Fruit fly (Drosophila melanogaster) whole organism, embryonic: ENCODE measurements around the gene CG4338.

Experiments used
- Adf1 ChIP-seq: fragments of 200-800 bp; sonication (Bioruptor generic); IDR thresholded peaks from 2 replicates; pipeline ENCODE4 v1.3.6; 2022; ENCODE audit warnings: missing biosample characterization, missing genetic modification characterization
- Awh ChIP-seq: fragments of 200-800 bp; sonication (Bioruptor generic); IDR thresholded peaks from 2 replicates; pipeline ENCODE4, ENCODE4 v1.3.6; 2022; ENCODE audit warnings: missing biosample characterization, missing genetic modification characterization
- CG10462 ChIP-seq: fragments of 200-800 bp; sonication (Bioruptor generic); optimal IDR thresholded peaks from 2 replicates; lab custom pipeline; 2016; ENCODE audit warnings: missing biosample characterization, missing genetic modification characterization
- CG12769 ChIP-seq: fragments of 200-800 bp; sonication (Bioruptor generic); optimal IDR thresholded peaks from 2 replicates; lab custom pipeline; 2019; ENCODE audit warnings: missing biosample characterization, mild to moderate bottlenecking, missing genetic modification characterization, moderate library complexity
- CG13123 ChIP-seq: fragments of 200-800 bp; sonication (Bioruptor generic); optimal IDR thresholded peaks from 2 replicates; lab custom pipeline; 2016; ENCODE audit warnings: missing biosample characterization, missing genetic modification characterization
- CG14050 ChIP-seq: fragments of 200-800 bp; sonication (Bioruptor generic); IDR thresholded peaks from 3 replicates; pipeline ENCODE4 v1.3.6; 2022; ENCODE audit warnings: missing biosample characterization, missing genetic modification characterization
- CG16815 ChIP-seq: fragments of 200-800 bp; sonication (Bioruptor generic); optimal IDR thresholded peaks from 3 replicates; lab custom pipeline; 2017; ENCODE audit warnings: missing biosample characterization, mild to moderate bottlenecking, missing genetic modification characterization
- CG17359 ChIP-seq: fragments of 200-800 bp; sonication (Bioruptor generic); optimal IDR thresholded peaks from 3 replicates; lab custom pipeline; 2018; ENCODE audit warnings: missing biosample characterization, mild to moderate bottlenecking, missing genetic modification characterization, moderate library complexity
- CG17612 ChIP-seq: fragments of 200-800 bp; sonication (Bioruptor generic); IDR thresholded peaks from 2 replicates; pipeline ENCODE4 v1.3.6; 2022; ENCODE audit warnings: missing biosample characterization, missing genetic modification characterization
- CG2129 ChIP-seq: fragments of 200-800 bp; sonication (Bioruptor generic); IDR thresholded peaks from 2 replicates; pipeline ENCODE4 v1.3.6; 2022; ENCODE audit warnings: missing biosample characterization, missing genetic modification characterization; ENCODE audit not compliant: partially characterized antibody
- CG33557 ChIP-seq: fragments of 200-800 bp; sonication (Bioruptor generic); optimal IDR thresholded peaks from 2 replicates; lab custom pipeline; 2019; ENCODE audit warnings: missing biosample characterization, mild to moderate bottlenecking, missing genetic modification characterization, moderate library complexity
- CG4282 ChIP-seq: fragments of 200-800 bp; sonication (Bioruptor generic); optimal IDR thresholded peaks from 2 replicates; lab custom pipeline; 2016; ENCODE audit warnings: missing biosample characterization, missing genetic modification characterization
- CG5180 ChIP-seq: fragments of 200-800 bp; sonication (Bioruptor generic); optimal IDR thresholded peaks from 3 replicates; lab custom pipeline; 2017; ENCODE audit warnings: missing biosample characterization, missing genetic modification characterization, mild to moderate bottlenecking, moderate library complexity, missing genetic modification reagents
- CG7271 ChIP-seq: fragments of 200-800 bp; sonication (Bioruptor generic); optimal IDR thresholded peaks from 2 replicates; lab custom pipeline; 2018; ENCODE audit warnings: missing biosample characterization, mild to moderate bottlenecking, missing genetic modification characterization, moderate library complexity
- CG7745 ChIP-seq: fragments of 200-800 bp; sonication (Bioruptor generic); optimal IDR thresholded peaks from 2 replicates; lab custom pipeline; 2018; ENCODE audit warnings: missing biosample characterization, mild to moderate bottlenecking, missing genetic modification characterization, moderate library complexity
- CG8089 ChIP-seq: fragments of 200-800 bp; sonication (Bioruptor generic); optimal IDR thresholded peaks from 3 replicates; lab custom pipeline; 2016; ENCODE audit warnings: missing biosample characterization, missing genetic modification characterization
- CG8924 ChIP-seq: fragments of 200-800 bp; optimal IDR thresholded peaks from 3 replicates; lab custom pipeline; 2019; ENCODE audit warnings: missing biosample characterization, mild to moderate bottlenecking, missing genetic modification characterization, moderate library complexity
- CG9876 ChIP-seq: fragments of 200-800 bp; sonication (Bioruptor generic); optimal IDR thresholded peaks from 2 replicates; lab custom pipeline; 2016; ENCODE audit warnings: missing biosample characterization, missing genetic modification characterization
- Dad ChIP-seq: fragments of 200-800 bp; sonication (Bioruptor generic); optimal IDR thresholded peaks from 3 replicates; lab custom pipeline; 2016; ENCODE audit warnings: missing biosample characterization, missing genetic modification characterization
- Deaf1 ChIP-seq: fragments of 200-800 bp; optimal IDR thresholded peaks from 3 replicates; lab custom pipeline; 2019; ENCODE audit warnings: missing biosample characterization, mild to moderate bottlenecking, missing genetic modification characterization, moderate library complexity
- Fer2 ChIP-seq: fragments of 200-800 bp; sonication (Bioruptor generic); optimal IDR thresholded peaks from 2 replicates; lab custom pipeline; 2018; ENCODE audit warnings: missing biosample characterization, mild to moderate bottlenecking, missing genetic modification characterization, moderate library complexity
- HHEX ChIP-seq: fragments of 200-800 bp; sonication (Bioruptor generic); optimal IDR thresholded peaks from 3 replicates; lab custom pipeline; 2017; ENCODE audit warnings: missing biosample characterization, mild to moderate bottlenecking, missing genetic modification characterization, missing genetic modification reagents
- Hand ChIP-seq: fragments of 200-800 bp; sonication (Bioruptor generic); optimal IDR thresholded peaks from 2 replicates; lab custom pipeline; 2017; ENCODE audit warnings: mild to moderate bottlenecking, missing biosample characterization, missing genetic modification reagents, missing genetic modification characterization
- Hey ChIP-seq: fragments of 200-800 bp; sonication (Bioruptor generic); optimal IDR thresholded peaks from 3 replicates; lab custom pipeline; 2018; ENCODE audit warnings: missing biosample characterization, mild to moderate bottlenecking, missing genetic modification characterization
- HmgZ ChIP-seq: fragments of 200-800 bp; sonication (Bioruptor generic); optimal IDR thresholded peaks from 2 replicates; lab custom pipeline; 2018; ENCODE audit warnings: missing biosample characterization, mild to moderate bottlenecking, missing genetic modification characterization
- Jarid2 ChIP-seq: fragments of 200-800 bp; sonication (Bioruptor generic); optimal IDR thresholded peaks from 3 replicates; lab custom pipeline; 2017; ENCODE audit warnings: mild to moderate bottlenecking, missing biosample characterization, missing genetic modification reagents, missing genetic modification characterization
- Mes4 ChIP-seq: fragments of 200-800 bp; sonication (Bioruptor generic); optimal IDR thresholded peaks from 2 replicates; lab custom pipeline; 2016; ENCODE audit warnings: missing biosample characterization, missing genetic modification characterization
- Myb ChIP-seq: fragments of 200-800 bp; sonication (Bioruptor generic); optimal IDR thresholded peaks from 2 replicates; lab custom pipeline; 2016; ENCODE audit warnings: missing biosample characterization, missing genetic modification characterization
- Ravus ChIP-seq: fragments of 200-800 bp; sonication (Bioruptor generic); IDR thresholded peaks from 2 replicates; pipeline ENCODE4 v1.3.6; 2022; ENCODE audit warnings: missing biosample characterization, missing genetic modification characterization
- Vsx1 ChIP-seq: fragments of 200-800 bp; sonication (Bioruptor generic); optimal IDR thresholded peaks from 2 replicates; lab custom pipeline; 2017; ENCODE audit warnings: missing biosample characterization, mild to moderate bottlenecking, missing genetic modification characterization, missing genetic modification reagents
- YL-1 ChIP-seq: fragments of 200-800 bp; sonication (Bioruptor generic); optimal IDR thresholded peaks from 3 replicates; lab custom pipeline; 2017; ENCODE audit warnings: missing biosample characterization, mild to moderate bottlenecking, missing genetic modification characterization
- ara ChIP-seq: fragments of 200-800 bp; sonication (Bioruptor generic); IDR thresholded peaks from 2 replicates; pipeline ENCODE4 v1.3.6; 2022; ENCODE audit warnings: missing biosample characterization, missing genetic modification characterization
- bcd ChIP-seq: fragments of 200-800 bp; sonication (Bioruptor generic); optimal IDR thresholded peaks from 2 replicates; lab custom pipeline; 2017; ENCODE audit warnings: missing biosample characterization, mild to moderate bottlenecking, missing genetic modification characterization
- cad ChIP-seq: fragments of >200 bp; optimal IDR thresholded peaks from 2 replicates; lab custom pipeline; 2017; ENCODE audit warnings: missing biosample characterization, missing genetic modification characterization
- crc ChIP-seq: fragments of 200-800 bp; sonication (Bioruptor generic); optimal IDR thresholded peaks from 2 replicates; lab custom pipeline; 2016; ENCODE audit warnings: missing biosample characterization, missing genetic modification characterization
- danr ChIP-seq: fragments of 200-800 bp; sonication (Bioruptor generic); IDR thresholded peaks from 2 replicates; pipeline ENCODE4 v1.3.6; 2022; ENCODE audit warnings: missing biosample characterization, missing genetic modification characterization
- dm ChIP-seq: fragments of 200-800 bp; sonication (Bioruptor generic); optimal IDR thresholded peaks from 3 replicates; lab custom pipeline; 2016; ENCODE audit warnings: missing biosample characterization, missing genetic modification characterization
- fd64A ChIP-seq: fragments of 200-800 bp; sonication (Bioruptor generic); optimal IDR thresholded peaks from 3 replicates; lab custom pipeline; 2018; ENCODE audit warnings: missing biosample characterization, mild to moderate bottlenecking, missing genetic modification characterization
- grn ChIP-seq: fragments of 200-800 bp; sonication (Bioruptor generic); optimal IDR thresholded peaks from 3 replicates; lab custom pipeline; 2017; ENCODE audit warnings: missing biosample characterization, missing genetic modification characterization
- gsb ChIP-seq: fragments of 200-800 bp; sonication (Bioruptor generic); IDR thresholded peaks from 2 replicates; pipeline ENCODE4 v1.3.6; 2022; ENCODE audit warnings: missing biosample characterization, missing genetic modification characterization
- ken ChIP-seq: fragments of 200-800 bp; sonication (Bioruptor generic); IDR thresholded peaks from 3 replicates; pipeline ENCODE4 v1.3.6; 2022; ENCODE audit warnings: missing biosample characterization, missing genetic modification characterization
- klu ChIP-seq: fragments of 200-800 bp; sonication (Bioruptor generic); IDR thresholded peaks from 2 replicates; pipeline ENCODE4 v1.3.6; 2022; ENCODE audit warnings: missing biosample characterization, missing genetic modification characterization
- kni ChIP-seq: fragments of 200-800 bp; sonication (Bioruptor generic); optimal IDR thresholded peaks from 3 replicates; lab custom pipeline; 2017; ENCODE audit warnings: mild to moderate bottlenecking, missing biosample characterization, missing genetic modification reagents, missing genetic modification characterization
- otp ChIP-seq: fragments of 200-800 bp; sonication (Bioruptor generic); IDR thresholded peaks from 3 replicates; pipeline ENCODE4, ENCODE4 v1.3.6; 2022; ENCODE audit warnings: missing biosample characterization, missing genetic modification characterization
- repo ChIP-seq: fragments of 200-800 bp; sonication (Bioruptor generic); optimal IDR thresholded peaks from 2 replicates; lab custom pipeline; 2016; ENCODE audit warnings: missing biosample characterization, missing genetic modification characterization
- sens ChIP-seq: fragments of 200-800 bp; sonication (Bioruptor generic); peaks from one replicate; lab custom pipeline; 2016; ENCODE audit warnings: missing biosample characterization, missing genetic modification characterization
- sr ChIP-seq: fragments of 200-800 bp; sonication (Bioruptor generic); IDR thresholded peaks from 3 replicates; pipeline ENCODE4 v1.3.6; 2022; ENCODE audit warnings: missing biosample characterization, missing genetic modification characterization
- stwl ChIP-seq: fragments of 200-800 bp; sonication (Bioruptor generic); optimal IDR thresholded peaks from 3 replicates; lab custom pipeline; 2018; ENCODE audit warnings: missing biosample characterization, mild to moderate bottlenecking, missing genetic modification characterization, moderate library complexity
- twi ChIP-seq: fragments of 200-800 bp; optimal IDR thresholded peaks from 2 replicates; lab custom pipeline; 2019; ENCODE audit warnings: missing biosample characterization, mild to moderate bottlenecking, missing genetic modification characterization, moderate library complexity
- wor ChIP-seq: fragments of 200-800 bp; sonication (Bioruptor generic); IDR thresholded peaks from 2 replicates; pipeline ENCODE4 v1.3.6; 2022; ENCODE audit warnings: missing biosample characterization, missing genetic modification characterization

The CG4338 gene

DNA sequence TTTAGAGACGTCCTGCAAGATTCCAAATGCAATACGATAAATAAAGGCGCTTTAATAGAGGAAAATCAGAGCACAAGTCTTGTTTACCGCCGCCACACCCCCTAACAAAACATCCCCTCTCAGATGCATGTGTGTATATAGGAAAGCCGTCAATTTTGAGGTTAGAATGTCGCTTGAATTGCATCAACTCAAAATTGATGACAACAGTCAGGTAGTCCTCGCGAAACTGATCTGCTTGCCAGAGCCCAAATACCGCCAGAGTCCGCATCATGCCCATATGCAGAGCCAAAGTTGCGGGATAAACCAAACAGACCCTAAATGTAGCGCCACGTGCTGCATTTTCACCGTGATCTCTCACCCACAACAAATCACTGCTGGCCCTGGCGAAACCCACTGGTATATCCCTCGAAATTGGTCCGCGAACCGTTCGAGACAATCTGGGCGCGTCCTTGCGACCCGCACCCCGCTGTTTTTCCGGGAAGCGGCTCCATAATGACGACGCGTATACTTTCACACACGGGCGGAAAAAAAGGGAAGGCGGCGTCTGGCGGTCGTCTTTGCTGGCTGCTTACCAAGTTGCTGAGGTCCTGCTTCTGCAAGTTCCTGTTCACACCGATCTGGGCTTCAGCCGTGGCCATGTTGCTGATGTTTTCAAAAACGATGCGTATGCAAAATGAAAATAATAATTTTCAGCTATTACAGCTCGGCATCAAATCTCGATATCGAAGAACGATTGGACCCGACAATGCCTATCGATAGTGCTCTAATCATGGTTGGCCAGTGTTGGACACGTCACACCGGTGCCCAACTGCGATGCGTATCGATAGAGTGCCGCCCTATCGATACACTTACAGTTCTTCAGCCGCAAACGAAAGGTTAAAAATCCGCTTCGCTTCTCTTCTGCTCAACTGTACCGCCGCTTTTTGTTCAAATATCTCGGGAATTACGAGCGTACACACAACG lies 12.3 kb upstream of the CG4338 start, which contains the start of the genes eIF2gamma and Set (continued):
- TF ChIP-seq CG17359 (tag; lab: Kevin White, UChicago), result no peak
- TF ChIP-seq fd64A (GFP tag; lab: Kevin White, UChicago), result no peak
- TF ChIP-seq Mes4, result no peak
- TF ChIP-seq CG12769 (tag; lab: Kevin White, UChicago), result no peak
- no peak for TF ChIP-seq danr (GFP tag; lab: Robert Waterston, UW)
- TF ChIP-seq CG5180 (GFP tag; lab: Kevin White, UChicago), result no peak
- no peak for TF ChIP-seq HHEX
- no peak for TF ChIP-seq CG16815 (GFP tag; lab: Kevin White, UChicago)
- TF ChIP-seq dm (GFP tag; lab: Kevin White, UChicago), result peak; percentile 86
- peak; percentile 53; the same call in 1 of the 2 replicates for TF ChIP-seq ara (GFP tag; lab: Robert Waterston, UW)
- TF ChIP-seq Deaf1, result no peak
- TF ChIP-seq CG13123 (GFP tag; lab: Kevin White, UChicago), result no peak
- TF ChIP-seq crc (GFP tag; lab: Kevin White, UChicago), result no peak
- no peak for TF ChIP-seq repo (GFP tag; lab: Kevin White, UChicago)
- TF ChIP-seq Fer2 (tag; lab: Kevin White, UChicago), result no peak
- TF ChIP-seq stwl, result peak; percentile 78
- no peak for TF ChIP-seq ken (GFP tag; lab: Robert Waterston, UW)
- TF ChIP-seq CG33557 (GFP tag; lab: Kevin White, UChicago), result no peak
- peak; percentile 7 for TF ChIP-seq sens (GFP tag; lab: Kevin White, UChicago)
- no peak for TF ChIP-seq CG14050 (GFP tag; lab: Robert Waterston, UW)
- no peak for TF ChIP-seq klu (GFP tag; lab: Robert Waterston, UW)
- no peak for TF ChIP-seq grn (GFP tag; lab: Kevin White, UChicago)
- TF ChIP-seq Myb (GFP tag; lab: Kevin White, UChicago), result peak; percentile 59
- TF ChIP-seq otp, result 0 out of 3 replicates have a peak, but pooled peaks have one; percentile 26
- no peak for TF ChIP-seq CG4282 (GFP tag; lab: Kevin White, UChicago)
- peak; percentile 44 for TF ChIP-seq Dad (GFP tag; lab: Kevin White, UChicago)
- TF ChIP-seq CG2129 (GFP tag; lab: Robert Waterston, UW), result peak; percentile 88
- no peak for TF ChIP-seq CG17612 (GFP tag; lab: Robert Waterston, UW)
- no peak for TF ChIP-seq CG7271 (tag; lab: Kevin White, UChicago)
- no peak for TF ChIP-seq Hey (tag; lab: Kevin White, UChicago)
- no peak for TF ChIP-seq CG9876 (GFP tag; lab: Kevin White, UChicago)
- peak; percentile 51 for TF ChIP-seq YL-1
- TF ChIP-seq HmgZ, result peak; percentile 85
- TF ChIP-seq CG8924, result peak; percentile 2
- TF ChIP-seq cad (GFP tag; lab: Kevin White, UChicago), result no peak
- TF ChIP-seq twi (tag; lab: Kevin White, UChicago), result peak; percentile 53
- no peak for TF ChIP-seq Hand
- TF ChIP-seq Jarid2, result no peak
- no peak for TF ChIP-seq Vsx1 (GFP tag; lab: Kevin White, UChicago)
- no peak for TF ChIP-seq gsb (GFP tag; lab: Robert Waterston, UW)
- TF ChIP-seq kni (GFP tag; lab: Kevin White, UChicago), result no peak
- TF ChIP-seq CG8089 (GFP tag; lab: Kevin White, UChicago), result no peak
- no peak for TF ChIP-seq sr (GFP tag; lab: Robert Waterston, UW)
- TF ChIP-seq Awh (GFP tag; lab: Robert Waterston, UW), result 0 out of 2 replicates have a peak, but pooled peaks have one; percentile 7
- TF ChIP-seq bcd (GFP tag; lab: Kevin White, UChicago), result no peak
- TF ChIP-seq wor, result no peak
- TF ChIP-seq CG10462 (GFP tag; lab: Kevin White, UChicago), result no peak
- TF ChIP-seq CG7745 (tag; lab: Kevin White, UChicago), result no peak
- peak; percentile 37 for TF ChIP-seq Adf1 (GFP tag; lab: Robert Waterston, UW)
- TF ChIP-seq Ravus, result no peak
